Worm (Caenorhabditis elegans): ENCODE measurements around the gene F41C3.11.
A peak's percentile ranks its signal among the peaks of the same experiment; 100 is the strongest.

F41C3.11 gene

ce11 chrII:4706359-4706871, 27.3 kb downstream of the F41C3.11 start, which contains the start of the genes F10G7.9 and tsn-1:
F10G7.9 (minus strand) TSS chrII:4706485.
tsn-1 (plus strand) TSS chrII:4706821.
- TF ChIP-seq nhr-20 (tag; optimal IDR thresholded peaks at IDR 0.05) = peak; percentile 58
- TF ChIP-seq nhr-71 (tag; optimal IDR thresholded peaks at IDR 0.05) = peak; percentile 71
- peak; percentile 32 for TF ChIP-seq unc-130 (tag; optimal IDR thresholded peaks at IDR 0.05)
- TF ChIP-seq nhr-47 (tag; optimal IDR thresholded peaks at IDR 0.05) = peak; percentile 66
- TF ChIP-seq tbx-2 (tag; optimal IDR thresholded peaks at IDR 0.05) = peak; percentile 45
- TF ChIP-seq lin-13 (GFP tag; optimal IDR thresholded peaks at IDR 0.05) = peak; percentile 50
- no peak for TF ChIP-seq mef-2 (tag; optimal IDR thresholded peaks at IDR 0.05)
- no peak for TF ChIP-seq snpc-4 (tag; optimal IDR thresholded peaks at IDR 0.05)
- TF ChIP-seq isw-1 (GFP tag; IDR thresholded peaks at IDR 0.05) = peak; percentile 50
- peak in 1 of 2 experiments; percentile 59 for TF ChIP-seq mdl-1 (tag; optimal IDR thresholded peaks at IDR 0.05)
- TF ChIP-seq lin-35 (GFP tag; optimal IDR thresholded peaks at IDR 0.05) = peak; percentile 61 to 86
- TF ChIP-seq ceh-82 (tag; optimal IDR thresholded peaks at IDR 0.05) = peak; percentile 21 to 62 (median 38)
- peak; percentile 44; the same call in 1 of the 2 replicates for TF ChIP-seq nhr-19 (GFP tag; conservative IDR thresholded peaks at IDR 0.05)
- TF ChIP-seq sptf-1 (tag; optimal IDR thresholded peaks at IDR 0.05) = no peak
- peak; percentile 80 to 87 for TF ChIP-seq efl-1 (optimal IDR thresholded peaks at IDR 0.05)
- TF ChIP-seq efl-1 (GFP tag; optimal IDR thresholded peaks at IDR 0.05 in 1 of 2) = peak; percentile 70 to 96
- TF ChIP-seq unc-86 (tag; optimal IDR thresholded peaks at IDR 0.05) = peak; percentile 33
- TF ChIP-seq xbp-1 (tag; optimal IDR thresholded peaks at IDR 0.05) = peak; percentile 49
- TF ChIP-seq nhr-85 (tag) = peak; percentile 74
- TF ChIP-seq dpl-1 (GFP tag; optimal IDR thresholded peaks at IDR 0.05) = peak; percentile 57 to 76 (median 72)
- TF ChIP-seq skn-1 (tag; optimal IDR thresholded peaks at IDR 0.05) = peak; percentile 59
- TF ChIP-seq nhr-90 (tag; optimal IDR thresholded peaks at IDR 0.05; ENCODE audit: poor library complexity) = peak; percentile 2
- TF ChIP-seq F16B12.6 (tag; optimal IDR thresholded peaks at IDR 0.05) = peak; percentile 41
- TF ChIP-seq lsy-2 (tag; optimal IDR thresholded peaks at IDR 0.05) = peak; percentile 93 to 98
- peak; percentile 46 for TF ChIP-seq lin-15B (tag; optimal IDR thresholded peaks at IDR 0.05)
- peak; percentile 68 for TF ChIP-seq snu-23 (GFP tag; optimal IDR thresholded peaks at IDR 0.05)
- peak; percentile 37 for TF ChIP-seq elt-2 (tag; optimal IDR thresholded peaks at IDR 0.05)
- TF ChIP-seq dsc-1 (tag; optimal IDR thresholded peaks at IDR 0.05) = no peak
- peak; percentile 48 for TF ChIP-seq C16A3.4 (tag; optimal IDR thresholded peaks at IDR 0.05)
- TF ChIP-seq fkh-8 (tag; optimal IDR thresholded peaks at IDR 0.05) = no peak
- TF ChIP-seq rnt-1 (tag; optimal IDR thresholded peaks at IDR 0.05) = peak; percentile 69
- no peak for TF ChIP-seq elt-3 (tag; optimal IDR thresholded peaks at IDR 0.05)
- peak; percentile 47 for TF ChIP-seq swsn-7 (tag; optimal IDR thresholded peaks at IDR 0.05)
- TF ChIP-seq nhr-28 (tag; optimal IDR thresholded peaks at IDR 0.05) = no peak
- peak; percentile 68 for TF ChIP-seq lin-14 (GFP tag; optimal IDR thresholded peaks at IDR 0.05)
- TF ChIP-seq nhr-84 (tag; optimal IDR thresholded peaks at IDR 0.05) = no peak

DNA sequence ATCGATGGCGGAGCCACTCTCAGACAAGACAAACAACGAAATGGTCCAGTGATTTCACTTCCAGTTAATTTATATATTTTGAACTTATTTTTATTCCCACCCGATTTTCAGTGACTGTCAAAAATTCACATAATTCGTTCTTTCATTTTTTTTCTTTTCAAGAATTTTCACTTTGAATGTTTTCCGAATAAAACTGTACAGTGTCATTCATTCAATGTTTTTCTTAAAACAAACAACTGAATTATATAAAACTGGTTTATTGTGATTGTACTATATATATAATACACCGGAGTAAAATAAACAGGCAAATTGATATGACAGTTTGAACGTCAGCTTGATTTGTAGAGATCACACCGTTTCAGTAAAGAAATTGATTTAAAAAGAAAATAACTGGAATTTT, 30.7 kb downstream of the F41C3.11 start:
- TF ChIP-seq nhr-11 (tag; optimal IDR thresholded peaks at IDR 0.05) (no peak), aha-1 (tag; optimal IDR thresholded peaks at IDR 0.05) (no peak), mdl-1 (tag; optimal IDR thresholded peaks at IDR 0.05) (no peak), rnt-1 (tag; optimal IDR thresholded peaks at IDR 0.05) (no peak), ztf-11 (tag; optimal IDR thresholded peaks at IDR 0.05) (no peak), nhr-237 (tag; optimal IDR thresholded peaks at IDR 0.05) (no peak), snpc-4 (tag; optimal IDR thresholded peaks at IDR 0.05) (no peak), pqm-1 (tag; optimal IDR thresholded peaks at IDR 0.05) (no peak), nhr-77 (tag; optimal IDR thresholded peaks at IDR 0.05) (no peak), nhr-76 (tag; optimal IDR thresholded peaks at IDR 0.05) (no peak), pag-3 (tag; optimal IDR thresholded peaks at IDR 0.05; ENCODE audit: borderline replicate concordance, insufficient read depth) (no peak), irx-1 (tag; optimal IDR thresholded peaks at IDR 0.05) (no peak), C04F5.9 (tag; optimal IDR thresholded peaks at IDR 0.05) (no peak), mep-1 (tag; optimal IDR thresholded peaks at IDR 0.05) (no peak), F16B12.6 (tag; optimal IDR thresholded peaks at IDR 0.05) (no peak), lsy-2 (tag; optimal IDR thresholded peaks at IDR 0.05) (no peak), sptf-1 (tag; optimal IDR thresholded peaks at IDR 0.05) (no peak)
